Fruit fly (Drosophila melanogaster) whole organism, pupa: ENCODE data around the gene Ance-3.

Experiments
- CG14655 ChIP-seq: fragments of 200-800 bp; sonication (Bioruptor generic); optimal IDR thresholded peaks from 3 replicates; lab custom pipeline; 2017; ENCODE audit warnings: mild to moderate bottlenecking, missing biosample characterization, missing genetic modification reagents, missing genetic modification characterization
- CG17806 ChIP-seq: fragments of 200-800 bp; sonication (Bioruptor generic); optimal IDR thresholded peaks from 2 replicates; lab custom pipeline; 2018; ENCODE audit warnings: missing biosample characterization, mild to moderate bottlenecking, missing genetic modification characterization, moderate library complexity
- CG32121 ChIP-seq: fragments of 200-800 bp; sonication (Bioruptor generic); IDR thresholded peaks from 2 replicates; pipeline ENCODE4 v1.3.6; 2022; ENCODE audit warnings: missing biosample characterization, missing genetic modification characterization
- CG8159 ChIP-seq: fragments of 200-800 bp; sonication (Bioruptor generic); optimal IDR thresholded peaks from 3 replicates; lab custom pipeline; 2018; ENCODE audit warnings: missing biosample characterization, mild to moderate bottlenecking, missing genetic modification characterization, moderate library complexity
- CG8301 ChIP-seq: fragments of 200-800 bp; sonication (Bioruptor generic); optimal IDR thresholded peaks from 2 replicates; lab custom pipeline; 2018; ENCODE audit warnings: missing biosample characterization, mild to moderate bottlenecking, missing genetic modification characterization
- CG9948 ChIP-seq: fragments of 200-800 bp; sonication (Bioruptor generic); optimal IDR thresholded peaks from 2 replicates; lab custom pipeline; 2018; ENCODE audit warnings: missing biosample characterization, mild to moderate bottlenecking, missing genetic modification characterization, moderate library complexity
- EcR ChIP-seq: fragments of 200-800 bp; sonication (Bioruptor generic); optimal IDR thresholded peaks from 3 replicates; lab custom pipeline; 2019; ENCODE audit warnings: missing biosample characterization, missing genetic modification characterization, mild to moderate bottlenecking, moderate library complexity, missing genetic modification reagents
- rn ChIP-seq: fragments of 200-800 bp; sonication (Bioruptor generic); IDR thresholded peaks from 2 replicates; pipeline ENCODE4 v1.3.6; 2022; ENCODE audit warnings: missing biosample characterization, missing genetic modification characterization

DNA sequence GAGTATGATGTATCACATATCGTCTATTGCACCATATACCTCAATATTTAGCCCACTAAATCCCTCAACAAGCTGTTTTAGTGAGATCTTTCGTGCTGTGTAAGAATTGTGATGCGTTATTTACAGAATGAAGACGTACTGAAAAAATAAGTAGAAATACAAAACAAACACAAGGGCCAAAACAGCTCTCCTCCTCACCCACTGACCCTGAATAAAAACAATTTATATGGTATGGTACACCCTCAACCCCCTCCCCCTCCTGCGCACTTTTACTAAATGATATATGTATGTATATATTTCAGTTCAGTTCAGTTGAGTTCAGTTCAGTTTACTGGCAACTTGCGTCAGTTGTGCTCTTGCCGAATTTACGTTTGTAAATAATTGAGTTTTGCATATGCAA is 41.4 kb upstream of the Ance-3 start:
- TF ChIP-seq CG32121 (GFP tag; lab: Robert Waterston, UW), result no peak
- TF ChIP-seq CG14655 (GFP tag; lab: Kevin White, UChicago), result no peak
- TF ChIP-seq rn (GFP tag; lab: Robert Waterston, UW), result no peak
- no peak for TF ChIP-seq CG8301 (tag; lab: Kevin White, UChicago)
- TF ChIP-seq CG9948 (tag; lab: Kevin White, UChicago), result no peak
- no peak for TF ChIP-seq CG8159 (tag; lab: Kevin White, UChicago)
- TF ChIP-seq CG17806 (tag; lab: Kevin White, UChicago), result no peak
- TF ChIP-seq EcR (GFP tag; lab: Kevin White, UChicago), result no peak
